Worm (Caenorhabditis elegans) whole organism, L1 larva: ENCODE data around the gene Y50D4A.5.

Experiments used
- ama-1 ChIP-seq: fragments of 150-350 bp; optimal IDR thresholded peaks from 2 replicates; lab custom pipeline; 2014
- blmp-1 ChIP-seq: fragments of 150-350 bp; optimal IDR thresholded peaks from 2 replicates; lab custom pipeline; 2014; ENCODE audit warnings: missing biosample characterization, missing genetic modification characterization
- ceh-82 ChIP-seq, 3 experiments: fragments of 150-350 bp in 1 of 3; sonication (generic microtip) in 2 of 3; optimal IDR thresholded peaks; 2 replicates each; lab custom pipeline; 2014 to 2017; ENCODE audit warnings: missing biosample characterization in 3 of 3, missing genetic modification characterization in 3 of 3
- egl-27 ChIP-seq, 2 experiments: fragments of 150-350 bp in 1 of 2; sonication (generic microtip); optimal IDR thresholded peaks; 3 replicates each; lab custom pipeline; 2017 to 2018; ENCODE audit warnings: missing biosample characterization in 2 of 2, missing genetic modification characterization in 2 of 2, missing genetic modification reagents in 2 of 2
- fkh-10 ChIP-seq: sonication (generic microtip); optimal IDR thresholded peaks from 2 replicates; lab custom pipeline; 2017; ENCODE audit warnings: missing biosample characterization, missing genetic modification reagents, missing genetic modification characterization
- hlh-17 ChIP-seq: fragments of 200-800 bp; sonication (Bioruptor generic); optimal IDR thresholded peaks from 2 replicates; lab custom pipeline; 2018; ENCODE audit warnings: missing genetic modification characterization, mild to moderate bottlenecking, missing compliant biosample characterization, moderate library complexity, borderline replicate concordance
- hpl-2 ChIP-seq: fragments of 150-350 bp; optimal IDR thresholded peaks from 2 replicates; lab custom pipeline; 2014; ENCODE audit warnings: missing biosample characterization, missing genetic modification reagents, missing genetic modification characterization
- lsy-2 ChIP-seq, 2 experiments: fragments of 150-350 bp; optimal IDR thresholded peaks; 2 replicates each; lab custom pipeline; 2014; ENCODE audit warnings: missing biosample characterization in 2 of 2, missing genetic modification characterization in 2 of 2
- nhr-20 ChIP-seq: sonication (generic microtip); optimal IDR thresholded peaks from 2 replicates; lab custom pipeline; 2016; ENCODE audit warnings: mild to moderate bottlenecking, missing genetic modification characterization, missing compliant biosample characterization
- skn-1 ChIP-seq: fragments of 150-350 bp; optimal IDR thresholded peaks from 2 replicates; lab custom pipeline; 2014; ENCODE audit warnings: missing biosample characterization, missing genetic modification characterization
- snpc-4 ChIP-seq: fragments of 150-350 bp; optimal IDR thresholded peaks from 2 replicates; lab custom pipeline; 2014; ENCODE audit warnings: missing biosample characterization, missing genetic modification characterization
- swsn-7 ChIP-seq: sonication (generic microtip); optimal IDR thresholded peaks from 2 replicates; lab custom pipeline; 2016; ENCODE audit warnings: missing genetic modification characterization, missing compliant biosample characterization
- unc-62 ChIP-seq: fragments of 150-350 bp; optimal IDR thresholded peaks from 2 replicates; lab custom pipeline; 2014; ENCODE audit warnings: missing biosample characterization, missing genetic modification reagents, missing genetic modification characterization
- zag-1 ChIP-seq: fragments of 150-350 bp; optimal IDR thresholded peaks from 2 replicates; lab custom pipeline; 2014; ENCODE audit warnings: missing biosample characterization, missing genetic modification characterization

- TF ChIP-seq blmp-1 (tag; lab: Kevin White, UChicago): no peak
- TF ChIP-seq hpl-2 (GFP tag; lab: Kevin White, UChicago): no peak
- TF ChIP-seq ceh-82 (tag; optimal IDR thresholded peaks at IDR 0.05; lab: Kevin White, UChicago): no peak
- no peak for TF ChIP-seq unc-62
- no peak for TF ChIP-seq ama-1 (lab: Kevin White, UChicago)
- no peak for TF ChIP-seq nhr-20
- TF ChIP-seq skn-1 (tag; lab: Kevin White, UChicago): no peak
- TF ChIP-seq lsy-2 (tag; optimal IDR thresholded peaks at IDR 0.05; lab: Kevin White, UChicago): no peak
- no peak for TF ChIP-seq swsn-7 (tag; lab: Kevin White, UChicago)
- TF ChIP-seq egl-27 (tag; optimal IDR thresholded peaks at IDR 0.05; lab: Kevin White, UChicago): no peak
- TF ChIP-seq zag-1: no peak
- peak; percentile 19 for TF ChIP-seq snpc-4 (tag; lab: Kevin White, UChicago)
- TF ChIP-seq hlh-17 (GFP tag; lab: Kevin White, UChicago): no peak
- TF ChIP-seq fkh-10 (GFP tag; lab: Kevin White, UChicago): no peak
These were observed 7.8 kb upstream of the Y50D4A.5 start, which contains the start of gene Y50D4A.6 for ce11 chrV:1199219-1199889.
